Worm (Caenorhabditis elegans) whole organism, midembryonic: ENCODE results near the gene nhr-177.

Source experiments
- T22C8.4 ChIP-seq: fragments of 200-800 bp; sonication (Bioruptor generic); IDR thresholded peaks from 2 replicates; pipeline ENCODE4 v1.3.6; 2022; ENCODE audit warnings: missing genetic modification characterization, missing compliant biosample characterization
- cog-1 ChIP-seq: sonication (generic microtip); optimal IDR thresholded peaks from 2 replicates; lab custom pipeline; 2016; ENCODE audit warnings: missing genetic modification characterization, missing compliant biosample characterization
- flt-1 ChIP-seq: fragments of 200-800 bp; sonication (Bioruptor generic); IDR thresholded peaks from 2 replicates; pipeline ENCODE4 v1.3.6; 2022; ENCODE audit warnings: missing genetic modification characterization, missing compliant biosample characterization
- med-1 ChIP-seq: sonication (generic microtip); optimal IDR thresholded peaks from 2 replicates; lab custom pipeline; 2017; ENCODE audit warnings: missing genetic modification characterization, mild to moderate bottlenecking, missing compliant biosample characterization, antibody characterized with exemption, missing genetic modification reagents; ENCODE audit not compliant: insufficient read depth
- ref-1 ChIP-seq: fragments of 200-800 bp; sonication (Bioruptor generic); conservative IDR thresholded peaks from 2 replicates; pipeline ENCODE4 v1.3.6; 2022; ENCODE audit warnings: missing genetic modification reagents, missing genetic modification characterization, missing compliant biosample characterization

DNA sequence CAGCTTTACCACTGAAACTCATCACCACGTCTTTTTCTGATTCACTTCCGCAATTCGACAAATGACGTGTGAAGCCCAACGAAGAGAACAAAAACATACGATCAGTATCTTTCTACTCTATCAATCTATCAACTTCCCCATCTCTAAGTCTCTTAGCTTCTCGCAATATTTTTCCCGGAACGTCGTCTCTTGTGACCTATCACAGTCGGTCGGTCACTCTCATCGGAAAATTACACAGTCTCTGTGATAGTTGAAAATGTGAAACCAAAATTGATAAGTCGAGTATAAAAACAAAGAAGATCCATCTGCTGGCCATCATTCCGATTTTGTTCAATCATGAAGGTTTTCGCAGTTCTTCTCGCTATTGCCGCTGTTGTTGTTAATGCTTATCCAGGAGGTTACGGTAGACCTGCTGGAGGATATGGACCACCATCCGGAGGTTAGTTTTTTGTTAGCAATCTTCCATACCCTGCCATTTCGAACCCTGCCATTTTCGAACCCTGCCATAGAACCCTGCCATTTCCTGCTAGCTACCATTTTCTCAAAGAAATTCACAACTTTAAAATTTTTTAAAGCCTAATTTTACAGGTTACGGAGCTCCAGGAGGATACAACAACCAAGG is 16.2 kb upstream of the nhr-177 start, which contains the start of gene F16B4.4:
- TF ChIP-seq flt-1 (GFP tag; lab: Robert Waterston, UW) (no peak), ref-1 (no peak), T22C8.4 (GFP tag; lab: Robert Waterston, UW) (no peak), med-1 (GFP tag; lab: Kevin White, UChicago) (no peak), cog-1 (tag; lab: Kevin White, UChicago) (no peak)
